Fruit fly (Drosophila melanogaster): ENCODE results near the gene Nepl14.

dm6 chr3R:22763587-22763986 is at the start of gene Nepl14:
- TF ChIP-seq CG1620 (GFP tag; optimal IDR thresholded peaks at IDR 0.05) = no peak
- TF ChIP-seq CG7045 (GFP tag; optimal IDR thresholded peaks at IDR 0.05) = no peak
- no peak for TF ChIP-seq CG7101 (tag; optimal IDR thresholded peaks at IDR 0.05)
